Worm (Caenorhabditis elegans) whole organism, late embryonic: ENCODE results near the gene M28.8.

Experiments
- ama-1 ChIP-seq: fragments of 150-350 bp; optimal IDR thresholded peaks from 2 replicates; lab custom pipeline; 2014
- ceh-30 ChIP-seq: fragments of 150-350 bp; optimal IDR thresholded peaks from 2 replicates; lab custom pipeline; 2014; ENCODE audit warnings: missing biosample characterization, missing genetic modification characterization
- ceh-48 ChIP-seq: sonication (generic microtip); optimal IDR thresholded peaks from 2 replicates; lab custom pipeline; 2016; ENCODE audit warnings: missing genetic modification characterization, inconsistent platforms, missing compliant biosample characterization
- ets-4 ChIP-seq: sonication (generic microtip); optimal IDR thresholded peaks from 2 replicates; lab custom pipeline; 2016; ENCODE audit warnings: missing genetic modification characterization, missing compliant biosample characterization
- hlh-30 ChIP-seq: sonication (generic microtip); optimal IDR thresholded peaks from 2 replicates; lab custom pipeline; 2017; ENCODE audit warnings: antibody characterized with exemption, missing genetic modification characterization, missing compliant biosample characterization; ENCODE audit not compliant: insufficient read depth
- hlh-8 ChIP-seq: sonication (generic microtip); optimal IDR thresholded peaks from 2 replicates; lab custom pipeline; 2016; ENCODE audit warnings: missing genotype, missing genetic modification characterization, missing compliant biosample characterization
- mec-3 ChIP-seq: sonication (generic microtip); optimal IDR thresholded peaks from 2 replicates; lab custom pipeline; 2016; ENCODE audit warnings: borderline replicate concordance, missing genetic modification characterization, missing compliant biosample characterization
- nfya-1 ChIP-seq: sonication (generic microtip); optimal IDR thresholded peaks from 2 replicates; lab custom pipeline; 2017; ENCODE audit warnings: missing genetic modification characterization, mild to moderate bottlenecking, missing compliant biosample characterization, antibody characterized with exemption, moderate library complexity
- pha-4 ChIP-seq: fragments of 150-350 bp; optimal IDR thresholded peaks from 2 replicates; lab custom pipeline; 2018; ENCODE audit warnings: missing biosample characterization, missing genetic modification reagents, missing genetic modification characterization
- rnt-1 ChIP-seq: sonication (generic microtip); optimal IDR thresholded peaks from 2 replicates; lab custom pipeline; 2016; ENCODE audit warnings: missing genetic modification characterization, missing compliant biosample characterization
- tbx-2 ChIP-seq: sonication (generic microtip); optimal IDR thresholded peaks from 2 replicates; lab custom pipeline; 2016; ENCODE audit warnings: missing genetic modification characterization, missing compliant biosample characterization
- ttx-3 ChIP-seq: sonication (generic microtip); optimal IDR thresholded peaks from 2 replicates; lab custom pipeline; 2016; ENCODE audit warnings: missing genetic modification reagents, missing genetic modification characterization, missing compliant biosample characterization
- unc-42 ChIP-seq: sonication (generic microtip); optimal IDR thresholded peaks from 2 replicates; lab custom pipeline; 2016; ENCODE audit warnings: missing genotype, missing genetic modification characterization, missing compliant biosample characterization

DNA sequence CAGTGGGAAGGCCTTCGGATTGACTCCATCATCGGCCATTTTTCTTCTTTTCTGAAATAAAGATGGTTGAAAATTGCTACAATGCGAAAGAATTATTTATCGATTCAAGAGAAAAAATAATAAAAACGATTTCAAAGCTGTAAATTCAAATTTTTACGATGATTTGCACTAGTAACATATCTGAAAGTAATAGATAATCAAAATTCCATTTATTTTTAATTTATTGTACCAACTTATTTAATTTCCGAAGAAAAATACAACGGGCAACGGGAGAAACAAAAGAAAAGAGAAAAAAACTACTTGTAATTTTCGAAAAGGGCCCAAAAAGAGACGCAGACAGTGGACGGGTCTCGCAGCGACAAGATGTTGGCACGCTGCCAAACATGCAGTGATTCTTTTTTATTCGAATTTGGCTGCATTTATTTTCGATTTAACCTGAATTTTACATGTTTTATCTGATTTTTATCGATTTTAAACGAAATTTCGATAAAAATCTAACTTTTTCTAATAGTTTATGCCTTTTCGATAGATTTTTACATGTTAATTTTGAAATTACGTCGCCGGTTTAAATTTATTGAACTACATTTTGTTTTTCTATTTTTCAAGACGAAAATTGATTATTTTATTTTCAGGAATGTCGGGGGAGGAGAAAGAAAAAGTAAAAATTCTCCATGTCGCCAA lies 30.7 kb downstream of the M28.8 start, which contains the start of the genes snu-13 and rsp-7:
- no peak for TF ChIP-seq ama-1
- no peak for TF ChIP-seq ttx-3 (tag; lab: Kevin White, UChicago)
- TF ChIP-seq rnt-1 (tag; lab: Kevin White, UChicago), result no peak
- no peak for TF ChIP-seq ceh-48 (tag; lab: Kevin White, UChicago)
- peak; percentile 49 for TF ChIP-seq nfya-1
- TF ChIP-seq hlh-30, result no peak
- no peak for TF ChIP-seq ceh-30 (tag; lab: Kevin White, UChicago)
- TF ChIP-seq unc-42, result peak; percentile 14
- no peak for TF ChIP-seq ets-4
- peak; percentile 4 for TF ChIP-seq tbx-2
- TF ChIP-seq hlh-8, result no peak
- TF ChIP-seq mec-3 (tag; lab: Kevin White, UChicago), result no peak
- TF ChIP-seq pha-4 (tag; lab: Kevin White, UChicago), result no peak
